Fruit fly (Drosophila melanogaster): ENCODE measurements around the gene ush.

DNA sequence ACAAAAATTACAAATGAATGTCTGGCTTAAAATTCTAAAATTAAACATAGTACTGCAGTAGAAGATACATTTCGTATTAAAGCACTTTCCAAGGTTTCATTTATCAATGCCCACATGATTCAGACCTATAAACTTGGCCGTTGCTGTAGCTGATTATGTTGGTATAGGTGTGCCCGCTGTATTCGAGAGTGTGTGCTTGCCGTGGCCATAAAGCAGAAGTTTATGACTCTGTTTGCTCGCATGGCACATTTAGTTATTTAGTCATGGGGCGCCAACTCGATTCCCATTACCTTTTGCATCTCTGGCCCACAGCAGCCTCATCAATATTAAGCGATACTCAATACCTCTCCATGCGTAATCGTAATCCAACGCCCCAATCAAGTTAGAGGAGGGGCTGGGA is 37.0 kb downstream of the ush start:
- no peak for TF ChIP-seq CG8478 (optimal IDR thresholded peaks at IDR 0.05)
- no peak for TF ChIP-seq psq (optimal IDR thresholded peaks at IDR 0.05)
